Fruit fly (Drosophila melanogaster): ENCODE results near the gene pigeon.

pigeon gene

dm6 chr2L:19190195-19190594, 4.4 kb downstream of the pigeon start, which contains the start of gene drl (continued):
- TF ChIP-seq salm (tag; optimal IDR thresholded peaks at IDR 0.05) (peak; percentile 27), CG14860 (GFP tag; IDR thresholded peaks at IDR 0.05; ENCODE audit: partially characterized antibody) (no peak), Side (GFP tag; optimal IDR thresholded peaks at IDR 0.05) (peak; percentile 25), ems (GFP tag; optimal IDR thresholded peaks at IDR 0.05) (peak; percentile 6), CG2889 (GFP tag; IDR thresholded peaks at IDR 0.05) (no peak), ara (GFP tag; IDR thresholded peaks at IDR 0.05) (no peak), usp (GFP tag; optimal IDR thresholded peaks at IDR 0.05) (no peak), her (GFP tag; optimal IDR thresholded peaks at IDR 0.05) (peak; percentile 34), B-H2 (GFP tag; optimal IDR thresholded peaks at IDR 0.05) (no peak), CG30431 (GFP tag; optimal IDR thresholded peaks at IDR 0.05) (no peak), pum (GFP tag; optimal IDR thresholded peaks at IDR 0.05) (no peak), Hand (GFP tag; optimal IDR thresholded peaks at IDR 0.05) (no peak), Usf (GFP tag; optimal IDR thresholded peaks at IDR 0.05) (no peak), Bgb (GFP tag; IDR thresholded peaks at IDR 0.05; ENCODE audit: partially characterized antibody) (peak; percentile 75; the same call in 1 of the 2 replicates), CG6689 (GFP tag; IDR thresholded peaks at IDR 0.05) (no peak), Dad (GFP tag; optimal IDR thresholded peaks at IDR 0.05) (no peak), sim (GFP tag; IDR thresholded peaks at IDR 0.05) (peak; percentile 48; the same call in 1 of the 2 replicates), CG1233 (GFP tag; optimal IDR thresholded peaks at IDR 0.05) (peak; percentile 32), crc (GFP tag; optimal IDR thresholded peaks at IDR 0.05) (no peak), CG2129 (GFP tag; IDR thresholded peaks at IDR 0.05; ENCODE audit: partially characterized antibody) (no peak), cas (GFP tag; IDR thresholded peaks at IDR 0.05) (no peak), CG4282 (GFP tag; optimal IDR thresholded peaks at IDR 0.05) (no peak), Nf-YC (tag; optimal IDR thresholded peaks at IDR 0.05) (peak; percentile 23), croc (GFP tag; conservative IDR thresholded peaks at IDR 0.05) (no peak), CG15514 (GFP tag; optimal IDR thresholded peaks at IDR 0.05) (peak; percentile 38), CG3281 (GFP tag; optimal IDR thresholded peaks at IDR 0.05) (peak; percentile 51), PHDP (tag; optimal IDR thresholded peaks at IDR 0.05) (peak; percentile 45), CG14441 (GFP tag; IDR thresholded peaks at IDR 0.05) (no peak), chm (GFP tag; IDR thresholded peaks at IDR 0.05) (peak; percentile 93), Atf-2 (GFP tag; optimal IDR thresholded peaks at IDR 0.05) (no peak), dpn (GFP tag; optimal IDR thresholded peaks at IDR 0.05) (peak; percentile 4 to 26), Sry-β (GFP tag; optimal IDR thresholded peaks at IDR 0.05) (peak; percentile 34), CG34376 (GFP tag; optimal IDR thresholded peaks at IDR 0.05) (peak; percentile 53), E2f2 (GFP tag; IDR thresholded peaks at IDR 0.05) (peak; percentile 27; the same call in 1 of the 2 replicates), CG11398 (GFP tag; optimal IDR thresholded peaks at IDR 0.05) (peak; percentile 52), CG3847 (GFP tag; IDR thresholded peaks at IDR 0.05) (no peak), CG17829 (tag; optimal IDR thresholded peaks at IDR 0.05) (peak; percentile 58), CG7839 (tag; optimal IDR thresholded peaks at IDR 0.05) (no peak), CTCF (GFP tag; optimal IDR thresholded peaks at IDR 0.05) (peak; percentile 76), Ets97D (GFP tag; optimal IDR thresholded peaks at IDR 0.05) (no peak), CG11723 (GFP tag; optimal IDR thresholded peaks at IDR 0.05) (peak; percentile 9), Gug (GFP tag; IDR thresholded peaks at IDR 0.05) (no peak), Ets65A (GFP tag) (peak; percentile 69), dimm (GFP tag; IDR thresholded peaks at IDR 0.05) (no peak), Dip2 (GFP tag; IDR thresholded peaks at IDR 0.05) (no peak), CG32772 (GFP tag; IDR thresholded peaks at IDR 0.05) (no peak), sc (optimal IDR thresholded peaks at IDR 0.05) (no peak), sc (GFP tag; optimal IDR thresholded peaks at IDR 0.05) (no peak), trem (tag; optimal IDR thresholded peaks at IDR 0.05) (no peak), nerfin-2 (GFP tag; IDR thresholded peaks at IDR 0.05; ENCODE audit: partially characterized antibody) (no peak; the same call in 1 of the 2 replicates), CG12236 (GFP tag; optimal IDR thresholded peaks at IDR 0.05) (no peak), ham (GFP tag; IDR thresholded peaks at IDR 0.05) (no peak), Rx (GFP tag; IDR thresholded peaks at IDR 0.05) (no peak)
